Worm (Caenorhabditis elegans) whole organism, late embryonic: ENCODE data around the gene F58H7.5.
A peak's percentile ranks its signal among the peaks of the same experiment; 100 is the strongest.

Experiments used
- K09A11.1 ChIP-seq: sonication (generic microtip); optimal IDR thresholded peaks from 2 replicates; lab custom pipeline; 2017; ENCODE audit warnings: antibody characterized with exemption, mild to moderate bottlenecking, missing genetic modification characterization, missing compliant biosample characterization; ENCODE audit not compliant: insufficient read depth
- dmd-4 ChIP-seq: sonication (generic microtip); optimal IDR thresholded peaks from 2 replicates; lab custom pipeline; 2016; ENCODE audit warnings: borderline replicate concordance, missing genetic modification characterization, missing compliant biosample characterization
- hlh-8 ChIP-seq: sonication (generic microtip); optimal IDR thresholded peaks from 2 replicates; lab custom pipeline; 2016; ENCODE audit warnings: missing genotype, missing genetic modification characterization, missing compliant biosample characterization
- npax-4 ChIP-seq: sonication (generic microtip); optimal IDR thresholded peaks from 2 replicates; lab custom pipeline; 2016; ENCODE audit warnings: missing genetic modification characterization, missing compliant biosample characterization
- pha-4 ChIP-seq: fragments of 150-350 bp; optimal IDR thresholded peaks from 2 replicates; lab custom pipeline; 2018; ENCODE audit warnings: missing biosample characterization, missing genetic modification reagents, missing genetic modification characterization
- unc-42 ChIP-seq: sonication (generic microtip); optimal IDR thresholded peaks from 2 replicates; lab custom pipeline; 2016; ENCODE audit warnings: missing genotype, missing genetic modification characterization, missing compliant biosample characterization

Gene F58H7.5

ce11 chrIV:960177-960576 lies 40.4 kb downstream of the F58H7.5 start:
- TF ChIP-seq pha-4 (tag; lab: Kevin White, UChicago) (no peak), dmd-4 (tag; lab: Kevin White, UChicago) (no peak)

ce11 chrIV:961862-962261 lies 42.1 kb downstream of the F58H7.5 start:
- TF ChIP-seq K09A11.1 (tag; lab: Kevin White, UChicago) (no peak), unc-42 (peak; percentile 81), npax-4 (no peak), hlh-8 (tag; lab: Kevin White, UChicago) (no peak)
